Worm (Caenorhabditis elegans): ENCODE results near the gene ZK686.5.
A peak's percentile ranks its signal among the peaks of the same experiment; 100 is the strongest.

ce11 chrIII:7728494-7728893, 38.8 kb downstream of the ZK686.5 start:
- TF ChIP-seq unc-62 (GFP tag; optimal IDR thresholded peaks at IDR 0.05) (no peak), xnd-1 (tag; optimal IDR thresholded peaks at IDR 0.05) (no peak), chd-7 (tag; optimal IDR thresholded peaks at IDR 0.05) (peak; percentile 19), let-526 (GFP tag; IDR thresholded peaks at IDR 0.05) (no peak), snpc-4 (GFP tag; optimal IDR thresholded peaks at IDR 0.05) (no peak), snpc-4 (tag; optimal IDR thresholded peaks at IDR 0.05) (no peak), ccch-3 (GFP tag; optimal IDR thresholded peaks at IDR 0.05) (no peak), let-607 (tag; optimal IDR thresholded peaks at IDR 0.05) (peak; percentile 96 to 97), attf-5 (GFP tag; optimal IDR thresholded peaks at IDR 0.05) (peak; percentile 58), F52B5.7 (tag; optimal IDR thresholded peaks at IDR 0.05) (no peak), hsf-1 (GFP tag; IDR thresholded peaks at IDR 0.05) (peak; percentile 20; the same call in 1 of the 2 replicates), pha-4 (tag; optimal IDR thresholded peaks at IDR 0.05) (no peak)
